Worm (Caenorhabditis elegans) whole organism, L1 larva: Measurements from ENCODE around the gene Y70C5A.4.
"Not testable (repeated sequence)": the region's sequence is repeated elsewhere in the genome, so short reads cannot be mapped to it uniquely, and the experiment has no call there.

ENCODE experiments used
- elt-3 ChIP-seq, 6 experiments: fragments of 150-350 bp in 1 of 6; sonication (generic microtip); optimal IDR thresholded peaks; 2 replicates each; lab custom pipeline; 2017 to 2018; ENCODE audit warnings: missing biosample characterization in 6 of 6, missing genetic modification characterization in 6 of 6, inconsistent platforms in 1 of 6
- nhr-90 ChIP-seq: sonication (generic microtip); optimal IDR thresholded peaks from 2 replicates; lab custom pipeline; 2016; ENCODE audit warnings: mild to moderate bottlenecking, missing genetic modification characterization, missing compliant biosample characterization; ENCODE audit not compliant: poor library complexity

ce11 chrV:16649200-16649599 is 31.6 kb downstream of the Y70C5A.4 start, which contains the start of gene W06G6.11:
- not testable (repeated sequence) for TF ChIP-seq elt-3 (tag; optimal IDR thresholded peaks at IDR 0.05; lab: Kevin White, UChicago); nhr-90
